Worm (Caenorhabditis elegans) whole organism, late embryonic: ENCODE results near the gene F54E2.5.

Experiments used
- T23F11.4 ChIP-seq: fragments of 200-800 bp; sonication (Bioruptor generic); optimal IDR thresholded peaks from 2 replicates; lab custom pipeline; 2018; ENCODE audit warnings: mild to moderate bottlenecking, missing genetic modification characterization, missing compliant biosample characterization
- ama-1 ChIP-seq: fragments of 150-350 bp; optimal IDR thresholded peaks from 2 replicates; lab custom pipeline; 2014
- ets-4 ChIP-seq: sonication (generic microtip); optimal IDR thresholded peaks from 2 replicates; lab custom pipeline; 2016; ENCODE audit warnings: missing genetic modification characterization, missing compliant biosample characterization
- fkh-10 ChIP-seq: fragments of 150-350 bp; optimal IDR thresholded peaks from 2 replicates; lab custom pipeline; 2014; ENCODE audit warnings: missing biosample characterization, missing genetic modification reagents, missing genetic modification characterization
- pqm-1 ChIP-seq: sonication (generic microtip); optimal IDR thresholded peaks from 2 replicates; lab custom pipeline; 2016; ENCODE audit warnings: missing genetic modification characterization, missing compliant biosample characterization
- ref-2 ChIP-seq: sonication (generic microtip); optimal IDR thresholded peaks from 2 replicates; lab custom pipeline; 2016; ENCODE audit warnings: missing genetic modification characterization, missing compliant biosample characterization

ce11 chrV:2849071-2849470 is 33.2 kb upstream of the F54E2.5 start, which contains the start of gene ugt-53:
- TF ChIP-seq ets-4 (tag; lab: Kevin White, UChicago) (no peak), fkh-10 (GFP tag; lab: Kevin White, UChicago) (no peak), T23F11.4 (GFP tag; lab: Kevin White, UChicago) (no peak), ama-1 (lab: Kevin White, UChicago) (no peak), pqm-1 (tag; lab: Kevin White, UChicago) (no peak), ref-2 (tag; lab: Kevin White, UChicago) (no peak)
